Fruit fly (Drosophila melanogaster) whole organism, embryonic: Measurements from ENCODE around the gene CG14082.

ENCODE experiments used
- CG10147 ChIP-seq: fragments of 200-800 bp; sonication (Bioruptor generic); optimal IDR thresholded peaks from 2 replicates; lab custom pipeline; 2019; ENCODE audit warnings: missing biosample characterization, mild to moderate bottlenecking, missing genetic modification characterization, moderate library complexity
- CG10321 ChIP-seq: fragments of 200-800 bp; sonication (Bioruptor generic); IDR thresholded peaks from 2 replicates; pipeline ENCODE4 v1.3.6; 2022; ENCODE audit warnings: missing biosample characterization, missing genetic modification characterization
- CG10543 ChIP-seq: fragments of 200-800 bp; sonication (Bioruptor generic); optimal IDR thresholded peaks from 3 replicates; lab custom pipeline; 2017; ENCODE audit warnings: missing biosample characterization, mild to moderate bottlenecking, missing genetic modification characterization, moderate library complexity
- CG12391 ChIP-seq: fragments of 200-800 bp; sonication (Bioruptor generic); optimal IDR thresholded peaks from 3 replicates; lab custom pipeline; 2018; ENCODE audit warnings: missing biosample characterization, mild to moderate bottlenecking, missing genetic modification characterization, moderate library complexity
- CG13775 ChIP-seq: fragments of 200-800 bp; sonication (Bioruptor generic); optimal IDR thresholded peaks from 3 replicates; lab custom pipeline; 2017; ENCODE audit warnings: missing biosample characterization, mild to moderate bottlenecking, missing genetic modification characterization
- CG1529 ChIP-seq: fragments of 200-800 bp; sonication (Bioruptor generic); optimal IDR thresholded peaks from 3 replicates; lab custom pipeline; 2018; ENCODE audit warnings: missing biosample characterization, missing genetic modification characterization
- CG15514 ChIP-seq: fragments of 200-800 bp; sonication (Bioruptor generic); optimal IDR thresholded peaks from 3 replicates; lab custom pipeline; 2017; ENCODE audit warnings: missing biosample characterization, missing genetic modification characterization, mild to moderate bottlenecking, moderate library complexity, missing genetic modification reagents
- CG16815 ChIP-seq: fragments of 200-800 bp; sonication (Bioruptor generic); optimal IDR thresholded peaks from 3 replicates; lab custom pipeline; 2017; ENCODE audit warnings: missing biosample characterization, mild to moderate bottlenecking, missing genetic modification characterization
- CG16863 ChIP-seq: fragments of 200-800 bp; sonication (Bioruptor generic); optimal IDR thresholded peaks from 3 replicates; lab custom pipeline; 2016; ENCODE audit warnings: missing biosample characterization, missing genetic modification characterization
- CG1832 ChIP-seq: fragments of 200-800 bp; sonication (Bioruptor generic); optimal IDR thresholded peaks from 2 replicates; lab custom pipeline; 2017; ENCODE audit warnings: missing biosample characterization, mild to moderate bottlenecking, missing genetic modification characterization, inconsistent platforms
- CG18476 ChIP-seq: fragments of 200-800 bp; sonication (Bioruptor generic); optimal IDR thresholded peaks from 2 replicates; lab custom pipeline; 2016; ENCODE audit warnings: missing biosample characterization, mild to moderate bottlenecking, missing genetic modification characterization
- CG3281 ChIP-seq: fragments of 200-800 bp; sonication (Bioruptor generic); optimal IDR thresholded peaks from 3 replicates; lab custom pipeline; 2017; ENCODE audit warnings: missing biosample characterization, mild to moderate bottlenecking, missing genetic modification characterization
- CG34376 ChIP-seq: fragments of 200-800 bp; sonication (Bioruptor generic); optimal IDR thresholded peaks from 2 replicates; lab custom pipeline; 2018; ENCODE audit warnings: missing biosample characterization, mild to moderate bottlenecking, missing genetic modification characterization
- CG3847 ChIP-seq: fragments of 200-800 bp; sonication (Bioruptor generic); IDR thresholded peaks from 2 replicates; pipeline ENCODE4 v1.3.6; 2022; ENCODE audit warnings: missing biosample characterization, missing genetic modification characterization
- CG43689 ChIP-seq: fragments of 200-800 bp; sonication (Bioruptor generic); IDR thresholded peaks from 2 replicates; pipeline ENCODE4 v1.3.6; 2022; ENCODE audit warnings: missing biosample characterization, missing genetic modification characterization
- CG4404 ChIP-seq: fragments of 200-800 bp; sonication (Bioruptor generic); IDR thresholded peaks from 2 replicates; pipeline ENCODE4 v1.3.6; 2022; ENCODE audit warnings: missing biosample characterization, missing genetic modification characterization
- CG5245 ChIP-seq: fragments of 200-800 bp; sonication (Bioruptor generic); optimal IDR thresholded peaks from 3 replicates; lab custom pipeline; 2016; ENCODE audit warnings: missing biosample characterization, missing genetic modification characterization
- CrebB ChIP-seq: fragments of 200-800 bp; sonication (Bioruptor generic); optimal IDR thresholded peaks from 3 replicates; lab custom pipeline; 2018; ENCODE audit warnings: missing biosample characterization, mild to moderate bottlenecking, missing genetic modification characterization
- Dek ChIP-seq: fragments of 200-800 bp; sonication (Bioruptor generic); optimal IDR thresholded peaks from 3 replicates; lab custom pipeline; 2019; ENCODE audit warnings: missing biosample characterization, mild to moderate bottlenecking, missing genetic modification characterization, moderate library complexity
- E2f2 ChIP-seq: fragments of 200-800 bp; sonication (Bioruptor generic); IDR thresholded peaks from 2 replicates; pipeline ENCODE4 v1.3.6; 2022; ENCODE audit warnings: missing biosample characterization, missing genetic modification characterization
- Ets65A ChIP-seq: fragments of 200-800 bp; sonication (Bioruptor generic); peaks from one replicate; lab custom pipeline; 2016; ENCODE audit warnings: missing biosample characterization, missing genetic modification characterization
- H2.0 ChIP-seq: fragments of 200-800 bp; sonication (Bioruptor generic); IDR thresholded peaks from 2 replicates; pipeline ENCODE4 v1.3.6; 2022; ENCODE audit warnings: missing biosample characterization, missing genetic modification characterization
- Hmr ChIP-seq: fragments of 200-800 bp; sonication (Bioruptor generic); optimal IDR thresholded peaks from 3 replicates; lab custom pipeline; 2017; ENCODE audit warnings: mild to moderate bottlenecking, missing biosample characterization, missing genetic modification reagents, missing genetic modification characterization
- Hr3 ChIP-seq: fragments of 200-800 bp; sonication (Bioruptor generic); optimal IDR thresholded peaks from 3 replicates; lab custom pipeline; 2016; ENCODE audit warnings: missing biosample characterization, missing genetic modification characterization
- Hr39 ChIP-seq: fragments of >200 bp; optimal IDR thresholded peaks from 2 replicates; lab custom pipeline; 2017
- Nf-YC ChIP-seq: fragments of 200-800 bp; optimal IDR thresholded peaks from 3 replicates; lab custom pipeline; 2019; ENCODE audit warnings: missing biosample characterization, mild to moderate bottlenecking, missing genetic modification characterization, moderate library complexity
- Sry-β ChIP-seq: fragments of 200-800 bp; sonication (Bioruptor generic); optimal IDR thresholded peaks from 2 replicates; lab custom pipeline; 2018; ENCODE audit warnings: missing biosample characterization, mild to moderate bottlenecking, missing genetic modification characterization, moderate library complexity
- amos ChIP-seq: fragments of 200-800 bp; sonication (Bioruptor generic); IDR thresholded peaks from 2 replicates; pipeline ENCODE4 v1.3.6; 2022; ENCODE audit warnings: missing biosample characterization, missing genetic modification characterization; ENCODE audit not compliant: partially characterized antibody
- ap ChIP-seq: fragments of 200-800 bp; sonication (Bioruptor generic); IDR thresholded peaks from 2 replicates; pipeline ENCODE4 v1.3.6; 2022; ENCODE audit warnings: missing biosample characterization, missing genetic modification characterization
- ase ChIP-seq: fragments of 200-800 bp; sonication (Bioruptor generic); IDR thresholded peaks from 3 replicates; pipeline ENCODE4 v1.3.6; 2022; ENCODE audit warnings: missing biosample characterization, missing genetic modification characterization
- bab2 ChIP-seq: fragments of 200-800 bp; sonication (Bioruptor generic); optimal IDR thresholded peaks from 2 replicates; lab custom pipeline; 2016; ENCODE audit warnings: missing biosample characterization, missing genetic modification characterization
- chm ChIP-seq: fragments of 200-800 bp; sonication (Bioruptor generic); IDR thresholded peaks from 2 replicates; pipeline ENCODE4 v1.3.6; 2022; ENCODE audit warnings: missing biosample characterization, missing genetic modification characterization
- ci ChIP-seq: fragments of 200-800 bp; sonication (Bioruptor generic); IDR thresholded peaks from 3 replicates; pipeline ENCODE4 v1.3.6; 2022; ENCODE audit warnings: missing biosample characterization, missing genetic modification characterization
- dpn ChIP-seq, 2 experiments: fragments of 200-800 bp; sonication (Bioruptor generic); optimal IDR thresholded peaks; 3 replicates each; lab custom pipeline; 2016; ENCODE audit warnings: missing biosample characterization in 2 of 2, missing genetic modification characterization in 2 of 2
- eyg ChIP-seq: fragments of 200-800 bp; sonication (Bioruptor generic); optimal IDR thresholded peaks from 3 replicates; lab custom pipeline; 2016; ENCODE audit warnings: missing biosample characterization, missing genetic modification characterization
- fd3F ChIP-seq: fragments of 200-800 bp; sonication (Bioruptor generic); optimal IDR thresholded peaks from 2 replicates; lab custom pipeline; 2018; ENCODE audit warnings: missing biosample characterization, mild to moderate bottlenecking, missing genetic modification characterization, moderate library complexity
- hbn ChIP-seq: fragments of 200-800 bp; sonication (Bioruptor generic); IDR thresholded peaks from 2 replicates; pipeline ENCODE4 v1.3.6; 2022; ENCODE audit warnings: missing biosample characterization, missing genetic modification characterization; ENCODE audit not compliant: partially characterized antibody
- inv ChIP-seq: fragments of 200-800 bp; sonication (Bioruptor generic); IDR thresholded peaks from 2 replicates; pipeline ENCODE4 v1.3.6; 2022; ENCODE audit warnings: missing biosample characterization, missing genetic modification characterization; ENCODE audit not compliant: partially characterized antibody
- ken ChIP-seq: fragments of 200-800 bp; sonication (Bioruptor generic); IDR thresholded peaks from 3 replicates; pipeline ENCODE4 v1.3.6; 2022; ENCODE audit warnings: missing biosample characterization, missing genetic modification characterization
- klu ChIP-seq: fragments of 200-800 bp; sonication (Bioruptor generic); IDR thresholded peaks from 2 replicates; pipeline ENCODE4 v1.3.6; 2022; ENCODE audit warnings: missing biosample characterization, missing genetic modification characterization
- nom ChIP-seq: fragments of 200-800 bp; sonication (Bioruptor generic); optimal IDR thresholded peaks from 2 replicates; lab custom pipeline; 2017; ENCODE audit warnings: missing biosample characterization, missing genetic modification characterization, mild to moderate bottlenecking, moderate library complexity, missing genetic modification reagents
- pros ChIP-seq: fragments of 200-800 bp; sonication (Bioruptor generic); optimal IDR thresholded peaks from 3 replicates; lab custom pipeline; 2019; ENCODE audit warnings: missing biosample characterization, mild to moderate bottlenecking, missing genetic modification characterization, moderate library complexity
- psq ChIP-seq: fragments of 200-800 bp; sonication (Bioruptor generic); optimal IDR thresholded peaks from 2 replicates; lab custom pipeline; 2017; ENCODE audit warnings: missing biosample characterization, missing genetic modification characterization
- sens ChIP-seq: fragments of 200-800 bp; sonication (Bioruptor generic); peaks from one replicate; lab custom pipeline; 2016; ENCODE audit warnings: missing biosample characterization, missing genetic modification characterization
- sens-2 ChIP-seq: fragments of 200-800 bp; sonication (Bioruptor generic); IDR thresholded peaks from 2 replicates; pipeline ENCODE4 v1.3.6; 2022; ENCODE audit warnings: missing biosample characterization, missing genetic modification characterization
- seq ChIP-seq: fragments of 200-800 bp; sonication (Bioruptor generic); IDR thresholded peaks from 2 replicates; pipeline ENCODE4 v1.3.6; 2022; ENCODE audit warnings: missing biosample characterization, missing genetic modification characterization
- slou ChIP-seq: fragments of 200-800 bp; sonication (Bioruptor generic); optimal IDR thresholded peaks from 3 replicates; lab custom pipeline; 2016; ENCODE audit warnings: missing biosample characterization, missing genetic modification characterization
- trh ChIP-seq: fragments of 200-800 bp; sonication (Bioruptor generic); optimal IDR thresholded peaks from 2 replicates; lab custom pipeline; 2016; ENCODE audit warnings: missing biosample characterization, missing genetic modification characterization
- vvl ChIP-seq: fragments of 200-800 bp; sonication (Bioruptor generic); IDR thresholded peaks from 2 replicates; pipeline ENCODE4 v1.3.6; 2022; ENCODE audit warnings: missing biosample characterization, missing genetic modification characterization
- wek ChIP-seq: fragments of 200-800 bp; sonication (Bioruptor generic); optimal IDR thresholded peaks from 3 replicates; lab custom pipeline; 2018; ENCODE audit warnings: missing biosample characterization, mild to moderate bottlenecking, missing genetic modification characterization, moderate library complexity

CG14082 gene

dm6 chr3L:19091423-19092124 lies 47.2 kb downstream of the CG14082 start:
- TF ChIP-seq Sry-β (GFP tag; lab: Kevin White, UChicago) (no peak), CG18476 (GFP tag; lab: Kevin White, UChicago) (no peak), CG15514 (GFP tag; lab: Kevin White, UChicago) (peak; percentile 23), CG13775 (GFP tag; lab: Kevin White, UChicago) (no peak), E2f2 (GFP tag; lab: Robert Waterston, UW) (no peak), hbn (0 out of 2 replicates have a peak, but pooled peaks have one; percentile 30), sens-2 (GFP tag; lab: Robert Waterston, UW) (no peak), ap (GFP tag; lab: Robert Waterston, UW) (no peak), chm (no peak), CG5245 (GFP tag; lab: Kevin White, UChicago) (no peak), Hr3 (GFP tag; lab: Kevin White, UChicago) (no peak), H2.0 (GFP tag; lab: Robert Waterston, UW) (no peak), ci (GFP tag; lab: Robert Waterston, UW) (0 out of 3 replicates have a peak, but pooled peaks have one; percentile 64), CG1529 (no peak), eyg (no peak), CrebB (tag; lab: Kevin White, UChicago) (no peak), trh (GFP tag; lab: Kevin White, UChicago) (no peak), CG16815 (GFP tag; lab: Kevin White, UChicago) (no peak), amos (GFP tag; lab: Robert Waterston, UW) (peak; percentile 27; the same call in 1 of the 2 replicates), psq (GFP tag; lab: Kevin White, UChicago) (no peak), CG10147 (GFP tag; lab: Kevin White, UChicago) (peak; percentile 11), Hmr (GFP tag; lab: Kevin White, UChicago) (no peak), CG3847 (GFP tag; lab: Robert Waterston, UW) (peak; percentile 24; the same call in 1 of the 2 replicates), CG34376 (no peak), inv (GFP tag; lab: Robert Waterston, UW) (no peak), CG1832 (no peak), wek (no peak), sens (GFP tag; lab: Kevin White, UChicago) (peak; percentile 76), CG10321 (no peak), ken (GFP tag; lab: Robert Waterston, UW) (0 out of 3 replicates have a peak, but pooled peaks have one; percentile 25), CG4404 (GFP tag; lab: Robert Waterston, UW) (no peak), slou (GFP tag; lab: Kevin White, UChicago) (no peak), Dek (no peak), CG12391 (tag; lab: Kevin White, UChicago) (no peak), Nf-YC (tag; lab: Kevin White, UChicago) (peak; percentile 31), Hr39 (lab: Kevin White, UChicago) (peak; percentile 29), pros (GFP tag; lab: Kevin White, UChicago) (peak; percentile 3), bab2 (GFP tag; lab: Kevin White, UChicago) (no peak), CG43689 (GFP tag; lab: Robert Waterston, UW) (no peak), dpn (GFP tag; optimal IDR thresholded peaks at IDR 0.05; lab: Kevin White, UChicago) (no peak), Ets65A (GFP tag; lab: Kevin White, UChicago) (no peak), vvl (GFP tag; lab: Robert Waterston, UW) (peak; percentile 78; the same call in 1 of the 2 replicates), CG3281 (GFP tag; lab: Kevin White, UChicago) (no peak), seq (GFP tag; lab: Robert Waterston, UW) (peak; percentile 54; the same call in 1 of the 2 replicates), CG10543 (GFP tag; lab: Kevin White, UChicago) (peak; percentile 87), fd3F (no peak), nom (GFP tag; lab: Kevin White, UChicago) (peak; percentile 57), CG16863 (GFP tag; lab: Kevin White, UChicago) (no peak), ase (GFP tag; lab: Robert Waterston, UW) (0 out of 3 replicates have a peak, but pooled peaks have one; percentile 26), klu (peak; percentile 29; the same call in 1 of the 2 replicates)
